Worm (Caenorhabditis elegans) whole organism, L2 larva: ENCODE measurements around the gene M110.8.

Source experiments
- C34F6.9 ChIP-seq: fragments of 150-350 bp; optimal IDR thresholded peaks from 2 replicates; lab custom pipeline; 2014; ENCODE audit warnings: missing biosample characterization, missing genetic modification characterization
- F13H6.1 ChIP-seq: sonication (generic microtip); optimal IDR thresholded peaks from 2 replicates; lab custom pipeline; 2016; ENCODE audit warnings: missing genetic modification characterization, missing compliant biosample characterization
- R02D3.7 ChIP-seq: fragments of 150-350 bp; optimal IDR thresholded peaks from 2 replicates; lab custom pipeline; 2014; ENCODE audit warnings: missing biosample characterization, missing genetic modification characterization
- Y55F3AM.14 ChIP-seq: fragments of 200-800 bp; sonication (Bioruptor generic); optimal IDR thresholded peaks from 2 replicates; lab custom pipeline; 2018; ENCODE audit warnings: mild to moderate bottlenecking, missing genetic modification characterization, missing compliant biosample characterization
- alr-1 ChIP-seq: fragments of 150-350 bp; optimal IDR thresholded peaks from 2 replicates; lab custom pipeline; 2014; ENCODE audit warnings: missing biosample characterization, missing genetic modification characterization
- aly-2 ChIP-seq: fragments of 150-350 bp; optimal IDR thresholded peaks from 2 replicates; lab custom pipeline; 2014; ENCODE audit warnings: missing biosample characterization, missing genetic modification characterization
- ama-1 ChIP-seq: fragments of 150-350 bp; optimal IDR thresholded peaks from 2 replicates; lab custom pipeline; 2018; ENCODE audit warnings: inconsistent platforms
- blmp-1 ChIP-seq: sonication (generic microtip); optimal IDR thresholded peaks from 2 replicates; lab custom pipeline; 2017; ENCODE audit warnings: missing genetic modification characterization, mild to moderate bottlenecking, missing compliant biosample characterization, antibody characterized with exemption, moderate library complexity; ENCODE audit not compliant: insufficient read depth
- ceh-16 ChIP-seq: fragments of 150-350 bp; optimal IDR thresholded peaks from 2 replicates; lab custom pipeline; 2014; ENCODE audit warnings: missing biosample characterization, missing genetic modification characterization
- ceh-82 ChIP-seq: fragments of 150-350 bp; optimal IDR thresholded peaks from 2 replicates; lab custom pipeline; 2014; ENCODE audit warnings: missing biosample characterization, missing genetic modification characterization
- egl-27 ChIP-seq: sonication (generic microtip); optimal IDR thresholded peaks from 3 replicates; lab custom pipeline; 2017; ENCODE audit warnings: missing biosample characterization, missing genetic modification reagents, missing genetic modification characterization
- elt-1 ChIP-seq: fragments of 150-350 bp; optimal IDR thresholded peaks from 2 replicates; lab custom pipeline; 2014; ENCODE audit warnings: missing biosample characterization, missing genetic modification characterization
- elt-3 ChIP-seq: sonication (generic microtip); optimal IDR thresholded peaks from 2 replicates; lab custom pipeline; 2017; ENCODE audit warnings: missing biosample characterization, missing genetic modification characterization
- fos-1 ChIP-seq: fragments of 150-350 bp; optimal IDR thresholded peaks from 2 replicates; lab custom pipeline; 2014; ENCODE audit warnings: missing biosample characterization, missing genetic modification characterization
- lin-11 ChIP-seq: fragments of 150-350 bp; sonication (generic microtip); optimal IDR thresholded peaks from 2 replicates; lab custom pipeline; 2014; ENCODE audit warnings: missing biosample characterization, missing genetic modification characterization, inconsistent platforms, mixed read lengths
- lin-13 ChIP-seq: fragments of 150-350 bp; optimal IDR thresholded peaks from 2 replicates; lab custom pipeline; 2014; ENCODE audit warnings: missing biosample characterization, missing genetic modification reagents, missing genetic modification characterization
- lsy-2 ChIP-seq, 2 experiments: fragments of 150-350 bp in 1 of 2; sonication (generic microtip) in 1 of 2; optimal IDR thresholded peaks; 2 replicates each; lab custom pipeline; 2014 to 2017; ENCODE audit warnings: missing biosample characterization in 2 of 2, missing genetic modification characterization in 2 of 2
- mab-5 ChIP-seq: fragments of 150-350 bp; optimal IDR thresholded peaks from 2 replicates; lab custom pipeline; 2014; ENCODE audit warnings: missing biosample characterization, missing genetic modification characterization
- mbf-1 ChIP-seq: sonication (generic microtip); optimal IDR thresholded peaks from 2 replicates; lab custom pipeline; 2017; ENCODE audit warnings: missing biosample characterization, missing genetic modification characterization
- mdl-1 ChIP-seq, 2 experiments: fragments of 150-350 bp in 1 of 2; sonication (generic microtip) in 1 of 2; optimal IDR thresholded peaks; 2 replicates each; lab custom pipeline; 2017; ENCODE audit warnings: missing biosample characterization in 2 of 2, missing genetic modification characterization in 2 of 2
- nhr-10 ChIP-seq: sonication (generic microtip); optimal IDR thresholded peaks from 2 replicates; lab custom pipeline; 2017; ENCODE audit warnings: missing biosample characterization, missing genetic modification characterization
- nhr-12 ChIP-seq: fragments of 150-350 bp; optimal IDR thresholded peaks from 2 replicates; lab custom pipeline; 2014; ENCODE audit warnings: missing biosample characterization, missing genetic modification characterization
- nhr-129 ChIP-seq: fragments of 150-350 bp; optimal IDR thresholded peaks from 2 replicates; lab custom pipeline; 2014; ENCODE audit warnings: missing biosample characterization, missing genetic modification characterization
- nhr-21 ChIP-seq: fragments of 150-350 bp; optimal IDR thresholded peaks from 2 replicates; lab custom pipeline; 2014; ENCODE audit warnings: missing biosample characterization, missing genetic modification characterization
- nhr-23 ChIP-seq: fragments of 150-350 bp; optimal IDR thresholded peaks from 2 replicates; lab custom pipeline; 2014; ENCODE audit warnings: missing biosample characterization, missing genetic modification reagents, missing genetic modification characterization
- nhr-237 ChIP-seq: fragments of 150-350 bp; optimal IDR thresholded peaks from 2 replicates; lab custom pipeline; 2014; ENCODE audit warnings: missing biosample characterization, missing genetic modification characterization
- nhr-25 ChIP-seq: fragments of 150-350 bp; sonication (generic microtip); optimal IDR thresholded peaks from 3 replicates; lab custom pipeline; 2014; ENCODE audit warnings: missing biosample characterization, missing genetic modification characterization
- nhr-6 ChIP-seq: fragments of 150-350 bp; optimal IDR thresholded peaks from 2 replicates; lab custom pipeline; 2014; ENCODE audit warnings: missing biosample characterization, missing genetic modification characterization
- nhr-77 ChIP-seq: fragments of 150-350 bp; optimal IDR thresholded peaks from 2 replicates; lab custom pipeline; 2014; ENCODE audit warnings: missing biosample characterization, missing genetic modification characterization
- peb-1 ChIP-seq: fragments of 150-350 bp; optimal IDR thresholded peaks from 2 replicates; lab custom pipeline; 2014; ENCODE audit warnings: missing biosample characterization, missing genetic modification characterization
- sem-4 ChIP-seq: fragments of 150-350 bp; optimal IDR thresholded peaks from 2 replicates; lab custom pipeline; 2014; ENCODE audit warnings: missing biosample characterization, missing genetic modification reagents, missing genetic modification characterization
- skn-1 ChIP-seq: sonication (generic microtip); optimal IDR thresholded peaks from 2 replicates; lab custom pipeline; 2017; ENCODE audit warnings: missing biosample characterization, missing genetic modification characterization
- sma-3 ChIP-seq: sonication (generic microtip); optimal IDR thresholded peaks from 2 replicates; lab custom pipeline; 2016; ENCODE audit warnings: missing genetic modification reagents, missing genetic modification characterization, missing compliant biosample characterization
- snpc-4 ChIP-seq: fragments of 150-350 bp; optimal IDR thresholded peaks from 2 replicates; lab custom pipeline; 2014; ENCODE audit warnings: missing biosample characterization, missing genetic modification characterization
- unc-39 ChIP-seq: fragments of 150-350 bp; optimal IDR thresholded peaks from 2 replicates; lab custom pipeline; 2014; ENCODE audit warnings: missing biosample characterization, missing genetic modification characterization
- unc-55 ChIP-seq: fragments of 150-350 bp; sonication (generic microtip); optimal IDR thresholded peaks from 3 replicates; lab custom pipeline; 2014; ENCODE audit warnings: missing biosample characterization, missing genetic modification reagents, missing genetic modification characterization
- unc-62 ChIP-seq: fragments of 150-350 bp; optimal IDR thresholded peaks from 2 replicates; lab custom pipeline; 2014; ENCODE audit warnings: missing biosample characterization, missing genetic modification reagents, missing genetic modification characterization
- zag-1 ChIP-seq: fragments of 150-350 bp; optimal IDR thresholded peaks from 2 replicates; lab custom pipeline; 2014; ENCODE audit warnings: missing biosample characterization, missing genetic modification characterization
- ztf-11 ChIP-seq: sonication (generic microtip); optimal IDR thresholded peaks from 2 replicates; lab custom pipeline; 2017; ENCODE audit warnings: missing biosample characterization, missing genetic modification characterization
- ztf-4 ChIP-seq: fragments of 150-350 bp; optimal IDR thresholded peaks from 2 replicates; lab custom pipeline; 2014; ENCODE audit warnings: missing biosample characterization, missing genetic modification characterization

The M110.8 gene

DNA sequence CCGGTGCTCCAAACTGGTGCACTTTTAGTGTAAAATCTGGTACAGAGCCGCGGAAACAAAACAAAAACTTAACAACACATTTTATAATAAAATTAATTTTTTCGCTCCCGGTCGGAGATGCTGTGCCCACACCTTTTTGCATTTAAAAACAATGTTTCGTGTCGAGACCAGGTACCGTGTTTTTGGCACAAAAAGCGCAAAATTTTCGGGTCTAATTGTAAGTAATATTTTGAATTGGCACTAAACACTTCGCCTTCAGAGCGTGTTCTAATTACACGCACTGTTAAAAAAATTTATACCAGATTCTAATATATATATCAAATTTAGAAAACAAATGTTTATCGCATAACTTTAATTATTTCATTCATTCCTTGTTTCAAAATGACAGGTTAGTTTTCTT is 27.9 kb downstream of the M110.8 start, which contains the start of gene dylt-3:
Gene dylt-3 (plus strand): TSS at position 301 of the 400 bp plus-strand sequence.
- TF ChIP-seq sem-4 (tag; lab: Kevin White, UChicago) (no peak), nhr-23 (tag; lab: Kevin White, UChicago) (no peak), nhr-129 (tag; lab: Kevin White, UChicago) (no peak), ceh-82 (tag; lab: Kevin White, UChicago) (no peak), skn-1 (no peak), nhr-10 (tag; lab: Kevin White, UChicago) (no peak)

DNA sequence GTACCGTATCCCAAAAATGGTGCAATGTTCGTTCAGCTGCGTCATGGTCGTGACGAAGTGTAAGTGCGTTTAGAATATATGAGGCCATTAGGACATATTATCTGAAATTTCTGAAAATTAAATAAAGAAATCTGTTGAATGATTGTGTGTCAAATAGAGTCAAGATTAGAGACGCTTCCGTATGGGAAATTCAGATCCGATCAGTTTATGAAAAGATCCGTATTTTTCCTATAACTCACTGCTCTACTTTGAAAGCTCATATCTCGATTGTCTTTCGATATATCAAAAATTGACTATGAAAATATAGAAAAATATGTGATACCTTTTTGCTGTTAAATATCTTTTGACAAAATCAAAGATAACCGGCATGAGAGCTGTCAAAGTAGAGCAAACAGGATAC is 29.1 kb downstream of the M110.8 start, which contains the start of gene T05C12.4:
Gene T05C12.4 (minus strand): TSS at position 101 of the 400 bp plus-strand sequence.
- no peak for TF ChIP-seq Y55F3AM.14 (GFP tag; lab: Kevin White, UChicago)
- no peak for TF ChIP-seq ama-1
- no peak for TF ChIP-seq ztf-4 (tag; lab: Kevin White, UChicago)
- TF ChIP-seq mab-5 (tag; lab: Kevin White, UChicago) = no peak
- no peak for TF ChIP-seq snpc-4 (tag; lab: Kevin White, UChicago)
- no peak for TF ChIP-seq sma-3
- TF ChIP-seq nhr-77 (tag; lab: Kevin White, UChicago) = no peak
- no peak for TF ChIP-seq nhr-129 (tag; lab: Kevin White, UChicago)
- TF ChIP-seq nhr-10 (tag; lab: Kevin White, UChicago) = no peak

- TF ChIP-seq mdl-1 (tag; optimal IDR thresholded peaks at IDR 0.05; lab: Kevin White, UChicago) (no peak), nhr-237 (tag; lab: Kevin White, UChicago) (no peak), R02D3.7 (tag; lab: Kevin White, UChicago) (no peak), nhr-6 (tag; lab: Kevin White, UChicago) (no peak), ceh-82 (tag; lab: Kevin White, UChicago) (no peak), zag-1 (tag; lab: Kevin White, UChicago) (no peak), skn-1 (no peak), Y55F3AM.14 (GFP tag; lab: Kevin White, UChicago) (no peak), blmp-1 (tag; lab: Kevin White, UChicago) (no peak), mbf-1 (tag; lab: Kevin White, UChicago) (no peak), unc-62 (GFP tag; lab: Kevin White, UChicago) (no peak), nhr-129 (tag; lab: Kevin White, UChicago) (no peak), lin-11 (tag; lab: Kevin White, UChicago) (no peak), aly-2 (tag; lab: Kevin White, UChicago) (no peak), ama-1 (no peak), C34F6.9 (no peak), elt-3 (no peak), lin-13 (GFP tag; lab: Kevin White, UChicago) (no peak)
Observed at ce11 chrII:8178614-8179013, 30.8 kb downstream of the M110.8 start.

ce11 chrII:8177095-8177494 is 32.3 kb downstream of the M110.8 start, which contains the start of gene acr-14:
Gene acr-14, minus strand, starts transcription at chrII:8177195.
- TF ChIP-seq nhr-12 (tag; lab: Kevin White, UChicago) = no peak
- no peak for TF ChIP-seq nhr-129 (tag; lab: Kevin White, UChicago)
- no peak for TF ChIP-seq aly-2 (tag; lab: Kevin White, UChicago)
- no peak for TF ChIP-seq nhr-10 (tag; lab: Kevin White, UChicago)
- no peak for TF ChIP-seq nhr-237 (tag; lab: Kevin White, UChicago)
- TF ChIP-seq nhr-25 (tag; lab: Kevin White, UChicago) = no peak
- TF ChIP-seq C34F6.9 = no peak
- no peak for TF ChIP-seq unc-39 (tag; lab: Kevin White, UChicago)
- TF ChIP-seq F13H6.1 = no peak
- no peak for TF ChIP-seq alr-1 (tag; lab: Kevin White, UChicago)
- no peak for TF ChIP-seq ama-1
- no peak for TF ChIP-seq ceh-82 (tag; lab: Kevin White, UChicago)
- no peak for TF ChIP-seq egl-27
- TF ChIP-seq ceh-16 (tag; lab: Kevin White, UChicago) = no peak

DNA sequence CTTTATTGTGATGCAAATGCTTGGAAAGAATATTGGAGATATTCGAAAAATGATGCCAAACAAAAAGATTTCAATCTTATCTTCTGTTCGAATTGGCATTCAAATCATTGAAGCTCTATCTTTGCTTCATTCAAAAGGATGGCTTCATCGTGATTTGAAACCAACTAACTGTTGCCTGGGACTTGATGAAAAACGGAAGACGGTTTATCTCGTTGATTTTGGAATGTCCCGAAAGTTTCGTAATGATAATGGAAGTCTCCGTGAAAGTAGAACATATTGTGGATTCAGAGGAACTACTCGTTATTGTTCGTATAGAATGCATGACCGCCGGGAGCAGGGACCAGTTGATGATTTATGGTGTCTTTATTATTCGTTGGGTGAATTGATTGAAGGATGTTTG is 35.2 kb downstream of the M110.8 start:
- TF ChIP-seq lsy-2 (tag; optimal IDR thresholded peaks at IDR 0.05; lab: Kevin White, UChicago) (no peak), nhr-21 (tag; lab: Kevin White, UChicago) (no peak), fos-1 (tag; lab: Kevin White, UChicago) (no peak), peb-1 (tag; lab: Kevin White, UChicago) (no peak), aly-2 (tag; lab: Kevin White, UChicago) (no peak), ztf-11 (tag; lab: Kevin White, UChicago) (no peak), sma-3 (no peak), F13H6.1 (no peak), nhr-10 (tag; lab: Kevin White, UChicago) (no peak), C34F6.9 (no peak), unc-55 (GFP tag; lab: Kevin White, UChicago) (no peak), mdl-1 (tag; optimal IDR thresholded peaks at IDR 0.05; lab: Kevin White, UChicago) (no peak), lin-13 (GFP tag; lab: Kevin White, UChicago) (no peak), mbf-1 (tag; lab: Kevin White, UChicago) (no peak), skn-1 (no peak), alr-1 (tag; lab: Kevin White, UChicago) (no peak), elt-1 (no peak)
- TF ChIP-seq, all 48 proteins: peak for 0
